Worm (Caenorhabditis elegans) whole organism, L4/young adult: ENCODE data around the gene lin-39.

Experiments
- dao-5 ChIP-seq: sonication (generic microtip); optimal IDR thresholded peaks from 2 replicates; lab custom pipeline; 2016; ENCODE audit warnings: missing genotype, missing genetic modification characterization, moderate library complexity, missing compliant biosample characterization
- him-1 ChIP-seq: sonication (generic microtip); optimal IDR thresholded peaks from 2 replicates; lab custom pipeline; 2016; ENCODE audit warnings: missing genotype, missing genetic modification reagents, missing genetic modification characterization, missing compliant biosample characterization

ce11 chrIII:7498346-7498745 lies 38.1 kb downstream of the lin-39 start:
- TF ChIP-seq dao-5 (tag; lab: Kevin White, UChicago) (no peak), him-1 (no peak)
